Fruit fly (Drosophila melanogaster) whole organism, embryonic: Measurements from ENCODE around the gene CG11726.

Experiments used
- CG10147 ChIP-seq: fragments of 200-800 bp; sonication (Bioruptor generic); optimal IDR thresholded peaks from 2 replicates; lab custom pipeline; 2019; ENCODE audit warnings: missing biosample characterization, mild to moderate bottlenecking, missing genetic modification characterization, moderate library complexity
- CG10979 ChIP-seq: fragments of 200-800 bp; sonication (Bioruptor generic); optimal IDR thresholded peaks from 2 replicates; lab custom pipeline; 2018; ENCODE audit warnings: missing biosample characterization, mild to moderate bottlenecking, missing genetic modification characterization, moderate library complexity
- CG12219 ChIP-seq: fragments of 200-800 bp; sonication (Bioruptor generic); optimal IDR thresholded peaks from 3 replicates; lab custom pipeline; 2018; ENCODE audit warnings: missing biosample characterization, mild to moderate bottlenecking, missing genetic modification characterization
- CG12236 ChIP-seq: fragments of 200-800 bp; sonication (Bioruptor generic); optimal IDR thresholded peaks from 2 replicates; lab custom pipeline; 2016; ENCODE audit warnings: missing biosample characterization, missing genetic modification characterization
- CG1233 ChIP-seq: fragments of 200-800 bp; sonication (Bioruptor generic); optimal IDR thresholded peaks from 4 replicates; lab custom pipeline; 2018; ENCODE audit warnings: missing biosample characterization, mild to moderate bottlenecking, missing genetic modification characterization
- CG13775 ChIP-seq: fragments of 200-800 bp; sonication (Bioruptor generic); optimal IDR thresholded peaks from 3 replicates; lab custom pipeline; 2017; ENCODE audit warnings: missing biosample characterization, mild to moderate bottlenecking, missing genetic modification characterization
- CG14014 ChIP-seq: fragments of 200-800 bp; sonication (Bioruptor generic); IDR thresholded peaks from 2 replicates; pipeline ENCODE4 v1.3.6; 2022; ENCODE audit warnings: missing biosample characterization, missing genetic modification characterization
- CG14441 ChIP-seq: fragments of 200-800 bp; sonication (Bioruptor generic); IDR thresholded peaks from 2 replicates; pipeline ENCODE4 v1.3.6; 2022; ENCODE audit warnings: missing biosample characterization, missing genetic modification characterization
- CG1529 ChIP-seq: fragments of 200-800 bp; sonication (Bioruptor generic); optimal IDR thresholded peaks from 3 replicates; lab custom pipeline; 2018; ENCODE audit warnings: missing biosample characterization, missing genetic modification characterization
- CG16813 ChIP-seq: fragments of 200-800 bp; sonication (Bioruptor generic); IDR thresholded peaks from 3 replicates; pipeline ENCODE4 v1.3.6; 2022; ENCODE audit warnings: missing biosample characterization, missing genetic modification characterization; ENCODE audit not compliant: partially characterized antibody
- CG17361 ChIP-seq: fragments of 200-800 bp; sonication (Bioruptor generic); IDR thresholded peaks from 3 replicates; pipeline ENCODE4 v1.3.6; 2022; ENCODE audit warnings: missing biosample characterization, missing genetic modification characterization
- CG17829 ChIP-seq: fragments of 200-800 bp; optimal IDR thresholded peaks from 2 replicates; lab custom pipeline; 2019; ENCODE audit warnings: missing biosample characterization, mild to moderate bottlenecking, missing genetic modification characterization, moderate library complexity
- CG31365 ChIP-seq: fragments of 200-800 bp; sonication (Bioruptor generic); optimal IDR thresholded peaks from 2 replicates; lab custom pipeline; 2018; ENCODE audit warnings: missing biosample characterization, mild to moderate bottlenecking, missing genetic modification characterization
- CG31441 ChIP-seq: fragments of 200-800 bp; sonication (Bioruptor generic); IDR thresholded peaks from 2 replicates; pipeline ENCODE4 v1.3.6; 2022; ENCODE audit warnings: missing biosample characterization, missing genetic modification characterization
- CG5180 ChIP-seq: fragments of 200-800 bp; sonication (Bioruptor generic); optimal IDR thresholded peaks from 3 replicates; lab custom pipeline; 2017; ENCODE audit warnings: missing biosample characterization, missing genetic modification characterization, mild to moderate bottlenecking, moderate library complexity, missing genetic modification reagents
- CG7372 ChIP-seq: fragments of 200-800 bp; sonication (Bioruptor generic); IDR thresholded peaks from 2 replicates; pipeline ENCODE4 v1.3.6; 2022; ENCODE audit warnings: missing biosample characterization, missing genetic modification characterization
- CG9817 ChIP-seq: fragments of 200-800 bp; sonication (Bioruptor generic); optimal IDR thresholded peaks from 2 replicates; lab custom pipeline; 2018; ENCODE audit warnings: missing biosample characterization, mild to moderate bottlenecking, missing genetic modification characterization, moderate library complexity
- Dek ChIP-seq: fragments of 200-800 bp; sonication (Bioruptor generic); optimal IDR thresholded peaks from 3 replicates; lab custom pipeline; 2019; ENCODE audit warnings: missing biosample characterization, mild to moderate bottlenecking, missing genetic modification characterization, moderate library complexity
- Doc3 ChIP-seq: fragments of 200-800 bp; sonication (Bioruptor generic); IDR thresholded peaks from 3 replicates; pipeline ENCODE4 v1.3.6; 2022; ENCODE audit warnings: missing biosample characterization, missing genetic modification characterization; ENCODE audit not compliant: partially characterized antibody
- Eip74EF ChIP-seq, 2 experiments: fragments of 200-800 bp in 1 of 2; fragments of >200 bp in 1 of 2; sonication (Bioruptor generic) in 1 of 2; optimal IDR thresholded peaks; 2 replicates each; lab custom pipeline; 2017 to 2019; ENCODE audit warnings: missing biosample characterization in 2 of 2, missing genetic modification characterization in 2 of 2, mild to moderate bottlenecking in 1 of 2, moderate library complexity in 1 of 2
- Fer3 ChIP-seq: fragments of 200-800 bp; sonication (Bioruptor generic); optimal IDR thresholded peaks from 2 replicates; lab custom pipeline; 2018; ENCODE audit warnings: missing biosample characterization, mild to moderate bottlenecking, missing genetic modification characterization, moderate library complexity
- Hand ChIP-seq: fragments of 200-800 bp; sonication (Bioruptor generic); optimal IDR thresholded peaks from 2 replicates; lab custom pipeline; 2017; ENCODE audit warnings: mild to moderate bottlenecking, missing biosample characterization, missing genetic modification reagents, missing genetic modification characterization
- Jarid2 ChIP-seq: fragments of 200-800 bp; sonication (Bioruptor generic); optimal IDR thresholded peaks from 3 replicates; lab custom pipeline; 2017; ENCODE audit warnings: mild to moderate bottlenecking, missing biosample characterization, missing genetic modification reagents, missing genetic modification characterization
- MBD-R2 ChIP-seq: fragments of 200-800 bp; sonication (Bioruptor generic); IDR thresholded peaks from 2 replicates; pipeline ENCODE4 v1.3.6; 2022; ENCODE audit warnings: missing biosample characterization, missing genetic modification characterization
- PHDP ChIP-seq: fragments of 200-800 bp; sonication (Bioruptor generic); optimal IDR thresholded peaks from 3 replicates; lab custom pipeline; 2018; ENCODE audit warnings: missing biosample characterization, mild to moderate bottlenecking, missing genetic modification characterization, moderate library complexity
- Xbp1 ChIP-seq: fragments of 200-800 bp; sonication (Bioruptor generic); optimal IDR thresholded peaks from 3 replicates; lab custom pipeline; 2016; ENCODE audit warnings: missing biosample characterization, mild to moderate bottlenecking, missing genetic modification characterization
- abd-A ChIP-seq: fragments of 200-800 bp; sonication (Bioruptor generic); optimal IDR thresholded peaks from 3 replicates; lab custom pipeline; 2019; ENCODE audit warnings: missing biosample characterization, mild to moderate bottlenecking, missing genetic modification characterization, moderate library complexity
- corto ChIP-seq: fragments of 200-800 bp; sonication (Bioruptor generic); optimal IDR thresholded peaks from 2 replicates; lab custom pipeline; 2016; ENCODE audit warnings: missing biosample characterization, mild to moderate bottlenecking, missing genetic modification characterization, moderate library complexity
- dan ChIP-seq: fragments of 200-800 bp; sonication (Bioruptor generic); IDR thresholded peaks from 2 replicates; pipeline ENCODE4 v1.3.6; 2022; ENCODE audit warnings: missing biosample characterization, missing genetic modification characterization
- dimm ChIP-seq: fragments of 200-800 bp; sonication (Bioruptor generic); IDR thresholded peaks from 2 replicates; pipeline ENCODE4 v1.3.6; 2022; ENCODE audit warnings: missing biosample characterization, missing genetic modification characterization
- dmrt99B ChIP-seq: fragments of 200-800 bp; sonication (Bioruptor generic); optimal IDR thresholded peaks from 2 replicates; lab custom pipeline; 2018; ENCODE audit warnings: missing biosample characterization, mild to moderate bottlenecking, missing genetic modification characterization, moderate library complexity
- esg ChIP-seq: fragments of 200-800 bp; sonication (Bioruptor generic); conservative IDR thresholded peaks from 2 replicates; pipeline ENCODE4 v1.3.6; 2022; ENCODE audit warnings: missing biosample characterization, missing genetic modification characterization
- gcm2 ChIP-seq: fragments of 200-800 bp; sonication (Bioruptor generic); optimal IDR thresholded peaks from 2 replicates; lab custom pipeline; 2016; ENCODE audit warnings: missing biosample characterization, missing genetic modification characterization
- hth ChIP-seq: fragments of >200 bp; optimal IDR thresholded peaks from 2 replicates; lab custom pipeline; 2017; ENCODE audit warnings: inconsistent platforms
- jigr1 ChIP-seq: fragments of 200-800 bp; sonication (Bioruptor generic); IDR thresholded peaks from 3 replicates; pipeline ENCODE4 v1.3.6; 2022; ENCODE audit warnings: missing biosample characterization, missing genetic modification characterization
- jing ChIP-seq: fragments of 200-800 bp; sonication (Bioruptor generic); optimal IDR thresholded peaks from 2 replicates; lab custom pipeline; 2018; ENCODE audit warnings: missing biosample characterization, mild to moderate bottlenecking, missing genetic modification characterization
- mirr ChIP-seq: fragments of 200-800 bp; sonication (Bioruptor generic); optimal IDR thresholded peaks from 3 replicates; lab custom pipeline; 2018; ENCODE audit warnings: missing biosample characterization, mild to moderate bottlenecking, missing genetic modification characterization
- odd ChIP-seq: fragments of 200-800 bp; sonication (Bioruptor generic); optimal IDR thresholded peaks from 2 replicates; lab custom pipeline; 2017; ENCODE audit warnings: missing biosample characterization, mild to moderate bottlenecking, missing genetic modification characterization
- org-1 ChIP-seq: fragments of 200-800 bp; sonication (Bioruptor generic); optimal IDR thresholded peaks from 2 replicates; lab custom pipeline; 2017; ENCODE audit warnings: missing biosample characterization, missing genetic modification characterization
- repo ChIP-seq: fragments of 200-800 bp; sonication (Bioruptor generic); optimal IDR thresholded peaks from 2 replicates; lab custom pipeline; 2016; ENCODE audit warnings: missing biosample characterization, missing genetic modification characterization
- sob ChIP-seq: fragments of 200-800 bp; sonication (Bioruptor generic); IDR thresholded peaks from 2 replicates; pipeline ENCODE4 v1.3.6; 2022; ENCODE audit warnings: missing biosample characterization, missing genetic modification characterization
- tgo ChIP-seq: fragments of 200-800 bp; sonication (Bioruptor generic); IDR thresholded peaks from 3 replicates; pipeline ENCODE4 v1.3.6; 2022; ENCODE audit warnings: missing biosample characterization, missing genetic modification characterization
- tin ChIP-seq: fragments of 200-800 bp; sonication (Bioruptor generic); optimal IDR thresholded peaks from 3 replicates; lab custom pipeline; 2016; ENCODE audit warnings: missing biosample characterization, missing genetic modification characterization
- tll ChIP-seq, 2 experiments: fragments of 200-800 bp in 1 of 2; fragments of >200 bp in 1 of 2; sonication (Bioruptor generic) in 1 of 2; optimal IDR thresholded peaks; 2 replicates each; lab custom pipeline; 2017 to 2019; ENCODE audit warnings: missing biosample characterization in 2 of 2, missing genetic modification characterization in 2 of 2, mild to moderate bottlenecking in 1 of 2, moderate library complexity in 1 of 2
- trem ChIP-seq: fragments of 200-800 bp; optimal IDR thresholded peaks from 3 replicates; lab custom pipeline; 2019; ENCODE audit warnings: missing biosample characterization, mild to moderate bottlenecking, missing genetic modification characterization, moderate library complexity
- tup ChIP-seq: fragments of 200-800 bp; sonication (Bioruptor generic); optimal IDR thresholded peaks from 2 replicates; lab custom pipeline; 2016; ENCODE audit warnings: missing biosample characterization, mild to moderate bottlenecking, missing genetic modification characterization, moderate library complexity
- vvl ChIP-seq: fragments of 200-800 bp; sonication (Bioruptor generic); IDR thresholded peaks from 2 replicates; pipeline ENCODE4 v1.3.6; 2022; ENCODE audit warnings: missing biosample characterization, missing genetic modification characterization
- yki ChIP-seq: fragments of >200 bp; optimal IDR thresholded peaks from 3 replicates; lab custom pipeline; 2018

CG11726 gene

dm6 chr3L:11348971-11349907 is 45.3 kb upstream of the CG11726 start (continued):
- TF ChIP-seq esg (GFP tag; lab: Robert Waterston, UW) (peak; percentile 92), sob (peak; percentile 89), abd-A (tag; lab: Kevin White, UChicago) (peak; percentile 37), CG13775 (GFP tag; lab: Kevin White, UChicago) (peak; percentile 84), Doc3 (no peak), dan (GFP tag; lab: Robert Waterston, UW) (no peak), CG31441 (GFP tag; lab: Robert Waterston, UW) (peak; percentile 83), CG14441 (peak; percentile 91), CG12236 (GFP tag; lab: Kevin White, UChicago) (no peak), gcm2 (GFP tag; lab: Kevin White, UChicago) (peak; percentile 33), CG17361 (GFP tag; lab: Robert Waterston, UW) (peak; percentile 58; the same call in 2 of the 3 replicates), CG10147 (GFP tag; lab: Kevin White, UChicago) (peak; percentile 87), CG17829 (tag; lab: Kevin White, UChicago) (peak; percentile 81), CG14014 (GFP tag; lab: Robert Waterston, UW) (peak; percentile 93), Eip74EF (GFP tag; optimal IDR thresholded peaks at IDR 0.05; lab: Kevin White, UChicago) (peak in 1 of 2 experiments; percentile 85), tin (GFP tag; lab: Kevin White, UChicago) (peak; percentile 41), Xbp1 (GFP tag; lab: Kevin White, UChicago) (peak; percentile 67), dimm (GFP tag; lab: Robert Waterston, UW) (peak; percentile 82), MBD-R2 (GFP tag; lab: Robert Waterston, UW) (peak; percentile 76), odd (peak; percentile 92), Hand (GFP tag; lab: Kevin White, UChicago) (peak; percentile 91), dmrt99B (peak; percentile 92), CG16813 (GFP tag; lab: Robert Waterston, UW) (no peak), org-1 (GFP tag; lab: Kevin White, UChicago) (peak; percentile 72), CG7372 (GFP tag; lab: Robert Waterston, UW) (peak; percentile 84), vvl (GFP tag; lab: Robert Waterston, UW) (peak; percentile 89), CG1233 (peak; percentile 77), CG10979 (tag; lab: Kevin White, UChicago) (peak; percentile 80), repo (no peak), corto (GFP tag; lab: Kevin White, UChicago) (peak; percentile 56), trem (tag; lab: Kevin White, UChicago) (peak; percentile 40), CG9817 (tag; lab: Kevin White, UChicago) (peak; percentile 83), tll (GFP tag; optimal IDR thresholded peaks at IDR 0.05; lab: Kevin White, UChicago) (no peak), mirr (GFP tag; lab: Kevin White, UChicago) (peak; percentile 72), PHDP (tag; lab: Kevin White, UChicago) (peak; percentile 96), CG12219 (GFP tag; lab: Kevin White, UChicago) (peak; percentile 81), CG5180 (GFP tag; lab: Kevin White, UChicago) (peak; percentile 81), Fer3 (tag; lab: Kevin White, UChicago) (peak; percentile 92), jigr1 (GFP tag; lab: Robert Waterston, UW) (peak; percentile 81), yki (lab: Kevin White, UChicago) (no peak), tup (GFP tag; lab: Kevin White, UChicago) (no peak), jing (GFP tag; lab: Kevin White, UChicago) (peak; percentile 34), CG1529 (GFP tag; lab: Kevin White, UChicago) (peak; percentile 73), tgo (GFP tag; lab: Robert Waterston, UW) (peak; percentile 93), Dek (tag; lab: Kevin White, UChicago) (peak; percentile 93), hth (lab: Kevin White, UChicago) (no peak), CG31365 (no peak), Jarid2 (GFP tag; lab: Kevin White, UChicago) (peak; percentile 75)
